Worm (Caenorhabditis elegans) whole organism, mixed stage, embryonic: ENCODE measurements around the gene elo-8.

ENCODE experiments used
- elt-3 ChIP-seq: fragments of 150-350 bp; optimal IDR thresholded peaks from 2 replicates; lab custom pipeline; 2014; ENCODE audit warnings: missing biosample characterization, missing genetic modification characterization
- lin-13 ChIP-seq: fragments of 150-350 bp; optimal IDR thresholded peaks from 2 replicates; lab custom pipeline; 2014; ENCODE audit warnings: missing biosample characterization, missing genetic modification characterization
- unc-39 ChIP-seq: fragments of 150-350 bp; optimal IDR thresholded peaks from 2 replicates; lab custom pipeline; 2014; ENCODE audit warnings: missing biosample characterization, missing genetic modification characterization

DNA sequence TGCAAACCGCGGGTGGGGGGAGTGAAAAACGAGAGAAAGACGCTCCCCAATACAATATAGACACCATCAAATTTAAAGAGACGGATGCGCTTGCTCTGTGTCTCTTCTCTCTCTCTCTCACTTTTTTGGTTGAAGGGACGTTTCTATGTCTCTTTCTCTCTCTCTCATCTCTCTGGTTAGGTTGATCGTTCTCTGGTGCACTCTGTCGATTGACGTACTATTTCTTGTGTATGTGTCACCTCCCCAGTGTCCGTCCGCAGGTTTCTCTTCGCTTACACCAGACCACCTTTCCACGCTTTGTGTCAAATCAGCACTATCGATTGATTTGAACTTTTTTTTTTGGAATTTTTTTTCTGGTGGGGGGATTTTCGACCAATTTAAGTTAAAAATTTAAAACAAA lies 11.6 kb upstream of the elo-8 start:
- TF ChIP-seq unc-39 (tag; lab: Kevin White, UChicago) (no peak), elt-3 (tag; lab: Kevin White, UChicago) (no peak), lin-13 (no peak)
